1 fruit fly cellular context compared by ENCODE assay signal in genomic region chr2L:13803032-13803661, dm6.
TF ChIP-seq lines count a peak whose summit lies in the region.

Gene CAH1, plus strand, starts transcription at chr2L:13803626.

TF ChIP-seq in whole organism, embryonic, 481 proteins besides CTCF, POLR2A, EP300 and RAD21 (continued from another document and continues in another):
- TF ChIP-seq schlank (tag; optimal IDR thresholded peaks at IDR 0.05; lab: Kevin White, UChicago) (no peak), fd3F (GFP tag; optimal IDR thresholded peaks at IDR 0.05; lab: Kevin White, UChicago) (no peak), nom (GFP tag; optimal IDR thresholded peaks at IDR 0.05; lab: Kevin White, UChicago) (no peak), cad (GFP tag; optimal IDR thresholded peaks at IDR 0.05; lab: Kevin White, UChicago) (no peak), CG13287 (GFP tag; IDR thresholded peaks at IDR 0.05; lab: Robert Waterston, UW; ENCODE audit: partially characterized antibody) (peak; percentile 44), CG17912 (GFP tag; optimal IDR thresholded peaks at IDR 0.05; lab: Kevin White, UChicago) (no peak), fd102C (GFP tag; optimal IDR thresholded peaks at IDR 0.05; lab: Kevin White, UChicago) (no peak), nerfin-2 (GFP tag; IDR thresholded peaks at IDR 0.05; lab: Robert Waterston, UW; ENCODE audit: partially characterized antibody) (no peak), Hand (GFP tag; optimal IDR thresholded peaks at IDR 0.05; lab: Kevin White, UChicago) (no peak), gcm (GFP tag; optimal IDR thresholded peaks at IDR 0.05; lab: Kevin White, UChicago) (no peak), C15 (GFP tag; IDR thresholded peaks at IDR 0.05; lab: Robert Waterston, UW) (no peak), scrt (GFP tag; optimal IDR thresholded peaks at IDR 0.05; lab: Kevin White, UChicago) (no peak), crc (GFP tag; optimal IDR thresholded peaks at IDR 0.05; lab: Kevin White, UChicago) (no peak), CG12744 (GFP tag; optimal IDR thresholded peaks at IDR 0.05; lab: Kevin White, UChicago) (no peak), Spps (tag; optimal IDR thresholded peaks at IDR 0.05; lab: Kevin White, UChicago) (no peak), bab2 (GFP tag; optimal IDR thresholded peaks at IDR 0.05; lab: Kevin White, UChicago) (no peak), vvl (GFP tag; IDR thresholded peaks at IDR 0.05; lab: Robert Waterston, UW) (peak; percentile 57; the same call in 1 of the 2 replicates), E2f2 (GFP tag; IDR thresholded peaks at IDR 0.05; lab: Robert Waterston, UW) (no peak), CG10654 (GFP tag; optimal IDR thresholded peaks at IDR 0.05; lab: Kevin White, UChicago) (no peak), sna (GFP tag; IDR thresholded peaks at IDR 0.05; lab: Robert Waterston, UW; ENCODE audit: partially characterized antibody) (no peak), ash1 (GFP tag; optimal IDR thresholded peaks at IDR 0.05; lab: Kevin White, UChicago) (no peak), CG4854 (GFP tag; optimal IDR thresholded peaks at IDR 0.05; lab: Kevin White, UChicago) (no peak), cwo (GFP tag; optimal IDR thresholded peaks at IDR 0.05; lab: Kevin White, UChicago) (no peak), gt (GFP tag; IDR thresholded peaks at IDR 0.05; lab: Robert Waterston, UW) (no peak), CG7987 (GFP tag; optimal IDR thresholded peaks at IDR 0.05; lab: Kevin White, UChicago) (no peak), CG6689 (GFP tag; IDR thresholded peaks at IDR 0.05; lab: Robert Waterston, UW) (no peak), Oaz (GFP tag; IDR thresholded peaks at IDR 0.05; lab: Robert Waterston, UW) (no peak), B-H1 (GFP tag; IDR thresholded peaks at IDR 0.05; lab: Robert Waterston, UW) (no peak), Elba2 (GFP tag; optimal IDR thresholded peaks at IDR 0.05; lab: Kevin White, UChicago) (no peak), ac (GFP tag; optimal IDR thresholded peaks at IDR 0.05; lab: Kevin White, UChicago) (no peak), CG8290 (GFP tag; optimal IDR thresholded peaks at IDR 0.05; lab: Kevin White, UChicago) (no peak), CG8290 (tag; optimal IDR thresholded peaks at IDR 0.05; lab: Kevin White, UChicago) (peak in 1 of 2 experiments; percentile 42), Atf3 (GFP tag; optimal IDR thresholded peaks at IDR 0.05; lab: Kevin White, UChicago) (no peak), gce (GFP tag; IDR thresholded peaks at IDR 0.05; lab: Robert Waterston, UW) (no peak), CG6654 (GFP tag; optimal IDR thresholded peaks at IDR 0.05; lab: Kevin White, UChicago) (no peak), Optix (GFP tag; IDR thresholded peaks at IDR 0.05; lab: Robert Waterston, UW) (no peak), CG7963 (GFP tag; IDR thresholded peaks at IDR 0.05; lab: Robert Waterston, UW; ENCODE audit: partially characterized antibody) (no peak), vfl (GFP tag; optimal IDR thresholded peaks at IDR 0.05; lab: Kevin White, UChicago) (no peak), zfh2 (GFP tag; optimal IDR thresholded peaks at IDR 0.05; lab: Kevin White, UChicago) (no peak), crp (GFP tag; optimal IDR thresholded peaks at IDR 0.05; lab: Kevin White, UChicago) (no peak), her (GFP tag; optimal IDR thresholded peaks at IDR 0.05; lab: Kevin White, UChicago) (no peak), Sry-β (GFP tag; optimal IDR thresholded peaks at IDR 0.05; lab: Kevin White, UChicago) (no peak), CG3065 (GFP tag; optimal IDR thresholded peaks at IDR 0.05; lab: Kevin White, UChicago) (no peak), CG1602 (GFP tag; optimal IDR thresholded peaks at IDR 0.05; lab: Kevin White, UChicago) (no peak), CG3281 (GFP tag; optimal IDR thresholded peaks at IDR 0.05; lab: Kevin White, UChicago) (no peak), CG3838 (GFP tag; optimal IDR thresholded peaks at IDR 0.05; lab: Kevin White, UChicago) (no peak), CG10274 (GFP tag; optimal IDR thresholded peaks at IDR 0.05; lab: Kevin White, UChicago) (no peak), CG2875 (GFP tag; optimal IDR thresholded peaks at IDR 0.05; lab: Kevin White, UChicago) (no peak), Dad (GFP tag; optimal IDR thresholded peaks at IDR 0.05; lab: Kevin White, UChicago) (no peak), CG9932 (GFP tag; IDR thresholded peaks at IDR 0.05; lab: Robert Waterston, UW) (0 out of 2 replicates have a peak, but pooled peaks have one; percentile 43), zfh1 (GFP tag; IDR thresholded peaks at IDR 0.05; lab: Robert Waterston, UW) (no peak), zf30C (GFP tag; optimal IDR thresholded peaks at IDR 0.05; lab: Kevin White, UChicago) (no peak), Dref (GFP tag; IDR thresholded peaks at IDR 0.05; lab: Robert Waterston, UW) (no peak), CG5245 (GFP tag; optimal IDR thresholded peaks at IDR 0.05; lab: Kevin White, UChicago) (no peak), CG17328 (GFP tag; IDR thresholded peaks at IDR 0.05; lab: Robert Waterston, UW) (0 out of 2 replicates have a peak, but pooled peaks have one; percentile 9), CG11560 (tag; IDR thresholded peaks at IDR 0.05; lab: Robert Waterston, UW) (no peak), pnt (GFP tag; optimal IDR thresholded peaks at IDR 0.05; lab: Kevin White, UChicago) (no peak), CG15514 (GFP tag; optimal IDR thresholded peaks at IDR 0.05; lab: Kevin White, UChicago) (peak; percentile 21), lab (GFP tag; optimal IDR thresholded peaks at IDR 0.05; lab: Kevin White, UChicago) (peak; percentile 23), Dbx (GFP tag; IDR thresholded peaks at IDR 0.05; lab: Robert Waterston, UW) (peak; percentile 44; the same call in 1 of the 3 replicates), CG11504 (tag; optimal IDR thresholded peaks at IDR 0.05; lab: Kevin White, UChicago) (no peak), sens-2 (GFP tag; IDR thresholded peaks at IDR 0.05; lab: Robert Waterston, UW) (no peak), CG8281 (tag; optimal IDR thresholded peaks at IDR 0.05; lab: Kevin White, UChicago) (no peak), CG18764 (GFP tag; optimal IDR thresholded peaks at IDR 0.05; lab: Kevin White, UChicago) (no peak), az2 (GFP tag; optimal IDR thresholded peaks at IDR 0.05; lab: Kevin White, UChicago) (no peak), Pdp1 (GFP tag; optimal IDR thresholded peaks at IDR 0.05; lab: Kevin White, UChicago) (peak in 1 of 2 experiments; percentile 80), dpn (GFP tag; optimal IDR thresholded peaks at IDR 0.05; lab: Kevin White, UChicago) (no peak), Poxn (GFP tag; IDR thresholded peaks at IDR 0.05; lab: Robert Waterston, UW) (no peak), Dek (tag; optimal IDR thresholded peaks at IDR 0.05; lab: Kevin White, UChicago) (no peak), CG3407 (GFP tag; optimal IDR thresholded peaks at IDR 0.05; lab: Kevin White, UChicago) (no peak), BEAF-32 (GFP tag; optimal IDR thresholded peaks at IDR 0.05; lab: Kevin White, UChicago) (no peak), Hey (tag; optimal IDR thresholded peaks at IDR 0.05; lab: Kevin White, UChicago) (no peak), CG3726 (GFP tag; IDR thresholded peaks at IDR 0.05; lab: Robert Waterston, UW) (no peak), CG18262 (tag; optimal IDR thresholded peaks at IDR 0.05; lab: Kevin White, UChicago) (no peak), CG15011 (GFP tag; optimal IDR thresholded peaks at IDR 0.05; lab: Kevin White, UChicago) (no peak), CG32767 (GFP tag; IDR thresholded peaks at IDR 0.05; lab: Robert Waterston, UW) (no peak), CG2199 (GFP tag; IDR thresholded peaks at IDR 0.05; lab: Robert Waterston, UW) (no peak), kni (GFP tag; optimal IDR thresholded peaks at IDR 0.05; lab: Kevin White, UChicago) (no peak), btn (GFP tag; optimal IDR thresholded peaks at IDR 0.05; lab: Kevin White, UChicago) (no peak), sug (tag; optimal IDR thresholded peaks at IDR 0.05; lab: Kevin White, UChicago) (peak; percentile 47), CG4707 (GFP tag; optimal IDR thresholded peaks at IDR 0.05; lab: Kevin White, UChicago) (no peak), PHDP (tag; optimal IDR thresholded peaks at IDR 0.05; lab: Kevin White, UChicago) (no peak), Ets65A (GFP tag; lab: Kevin White, UChicago) (peak; percentile 22), Lpt (GFP tag; optimal IDR thresholded peaks at IDR 0.05; lab: Kevin White, UChicago) (no peak), maf-S (GFP tag; optimal IDR thresholded peaks at IDR 0.05; lab: Kevin White, UChicago) (no peak), CG42726 (GFP tag; IDR thresholded peaks at IDR 0.05; lab: Robert Waterston, UW; ENCODE audit: partially characterized antibody) (no peak), CG6683 (GFP tag; optimal IDR thresholded peaks at IDR 0.05; lab: Kevin White, UChicago) (no peak), CG1024 (GFP tag; IDR thresholded peaks at IDR 0.05; lab: Robert Waterston, UW) (no peak), bowl (GFP tag; IDR thresholded peaks at IDR 0.05; lab: Robert Waterston, UW) (no peak), oc (tag; optimal IDR thresholded peaks at IDR 0.05; lab: Kevin White, UChicago) (no peak), pita (GFP tag; optimal IDR thresholded peaks at IDR 0.05; lab: Kevin White, UChicago) (no peak), ken (GFP tag; IDR thresholded peaks at IDR 0.05; lab: Robert Waterston, UW) (no peak), sisA (GFP tag; IDR thresholded peaks at IDR 0.05; lab: Robert Waterston, UW) (no peak), CG30431 (GFP tag; optimal IDR thresholded peaks at IDR 0.05; lab: Kevin White, UChicago) (no peak), klu (GFP tag; IDR thresholded peaks at IDR 0.05; lab: Robert Waterston, UW) (0 out of 2 replicates have a peak, but pooled peaks have one; percentile 16), CG18599 (GFP tag; optimal IDR thresholded peaks at IDR 0.05; lab: Kevin White, UChicago) (no peak), CG10431 (GFP tag; optimal IDR thresholded peaks at IDR 0.05; lab: Kevin White, UChicago) (no peak), HLH3B (GFP tag; IDR thresholded peaks at IDR 0.05; lab: Robert Waterston, UW) (no peak), CG7357 (GFP tag; IDR thresholded peaks at IDR 0.05; lab: Robert Waterston, UW) (no peak), ERR (GFP tag; optimal IDR thresholded peaks at IDR 0.05; lab: Kevin White, UChicago) (no peak), CG17568 (GFP tag; optimal IDR thresholded peaks at IDR 0.05; lab: Kevin White, UChicago) (no peak), CG14050 (GFP tag; IDR thresholded peaks at IDR 0.05; lab: Robert Waterston, UW) (no peak), chinmo (GFP tag; IDR thresholded peaks at IDR 0.05; lab: Robert Waterston, UW; ENCODE audit: partially characterized antibody) (peak; percentile 93), CG7928 (GFP tag; optimal IDR thresholded peaks at IDR 0.05; lab: Kevin White, UChicago) (no peak), Sry-δ (GFP tag; optimal IDR thresholded peaks at IDR 0.05; lab: Kevin White, UChicago) (no peak), abd-A (tag; optimal IDR thresholded peaks at IDR 0.05; lab: Kevin White, UChicago) (no peak), Mad (GFP tag; optimal IDR thresholded peaks at IDR 0.05; lab: Kevin White, UChicago) (no peak), otp (GFP tag; IDR thresholded peaks at IDR 0.05; lab: Robert Waterston, UW) (no peak), ttk (GFP tag; IDR thresholded peaks at IDR 0.05; lab: Robert Waterston, UW) (no peak), CG17612 (GFP tag; IDR thresholded peaks at IDR 0.05; lab: Robert Waterston, UW) (no peak), sens (GFP tag; lab: Kevin White, UChicago) (peak; percentile 47), Usf (GFP tag; optimal IDR thresholded peaks at IDR 0.05; lab: Kevin White, UChicago) (no peak), CG6175 (GFP tag; IDR thresholded peaks at IDR 0.05; lab: Robert Waterston, UW) (0 out of 3 replicates have a peak, but pooled peaks have one; percentile 61), yki (optimal IDR thresholded peaks at IDR 0.05; lab: Kevin White, UChicago) (no peak), CG9817 (tag; optimal IDR thresholded peaks at IDR 0.05; lab: Kevin White, UChicago) (no peak), CG2116 (GFP tag; optimal IDR thresholded peaks at IDR 0.05; lab: Kevin White, UChicago) (no peak), CG3847 (GFP tag; IDR thresholded peaks at IDR 0.05; lab: Robert Waterston, UW) (no peak), CG2678 (tag; optimal IDR thresholded peaks at IDR 0.05; lab: Kevin White, UChicago) (no peak), bigmax (GFP tag; optimal IDR thresholded peaks at IDR 0.05; lab: Kevin White, UChicago) (no peak), TFAM (GFP tag; optimal IDR thresholded peaks at IDR 0.05; lab: Kevin White, UChicago) (no peak), Xbp1 (GFP tag; optimal IDR thresholded peaks at IDR 0.05; lab: Kevin White, UChicago) (no peak), dati (GFP tag; IDR thresholded peaks at IDR 0.05; lab: Robert Waterston, UW) (no peak), Camta (GFP tag; optimal IDR thresholded peaks at IDR 0.05; lab: Kevin White, UChicago) (no peak), crol (GFP tag; IDR thresholded peaks at IDR 0.05; lab: Robert Waterston, UW) (peak; percentile 92), stc (GFP tag; IDR thresholded peaks at IDR 0.05; lab: Robert Waterston, UW) (no peak), Eip74EF (GFP tag; optimal IDR thresholded peaks at IDR 0.05; lab: Kevin White, UChicago) (no peak), CG2889 (GFP tag; IDR thresholded peaks at IDR 0.05; lab: Robert Waterston, UW) (no peak), fru (optimal IDR thresholded peaks at IDR 0.05; lab: Kevin White, UChicago) (no peak), ftz-f1 (GFP tag; optimal IDR thresholded peaks at IDR 0.05; lab: Kevin White, UChicago) (peak; percentile 63), gem (tag; optimal IDR thresholded peaks at IDR 0.05; lab: Kevin White, UChicago) (no peak), croc (GFP tag; conservative IDR thresholded peaks at IDR 0.05; lab: Robert Waterston, UW) (no peak), z (GFP tag; IDR thresholded peaks at IDR 0.05; lab: Robert Waterston, UW) (no peak), CG34422 (GFP tag; IDR thresholded peaks at IDR 0.05; lab: Robert Waterston, UW) (no peak), Ptx1 (GFP tag; IDR thresholded peaks at IDR 0.05; lab: Robert Waterston, UW) (no peak), CG10462 (GFP tag; optimal IDR thresholded peaks at IDR 0.05; lab: Kevin White, UChicago) (no peak), CG10565 (GFP tag; optimal IDR thresholded peaks at IDR 0.05; lab: Kevin White, UChicago) (no peak), hbn (GFP tag; IDR thresholded peaks at IDR 0.05; lab: Robert Waterston, UW; ENCODE audit: partially characterized antibody) (no peak), usp (GFP tag; optimal IDR thresholded peaks at IDR 0.05; lab: Kevin White, UChicago) (no peak), CG12219 (GFP tag; optimal IDR thresholded peaks at IDR 0.05; lab: Kevin White, UChicago) (no peak), pum (GFP tag; optimal IDR thresholded peaks at IDR 0.05; lab: Kevin White, UChicago) (no peak), cas (GFP tag; IDR thresholded peaks at IDR 0.05; lab: Robert Waterston, UW) (no peak)
